Worm (Caenorhabditis elegans): Measurements from ENCODE around the gene sre-37.

Gene sre-37

DNA sequence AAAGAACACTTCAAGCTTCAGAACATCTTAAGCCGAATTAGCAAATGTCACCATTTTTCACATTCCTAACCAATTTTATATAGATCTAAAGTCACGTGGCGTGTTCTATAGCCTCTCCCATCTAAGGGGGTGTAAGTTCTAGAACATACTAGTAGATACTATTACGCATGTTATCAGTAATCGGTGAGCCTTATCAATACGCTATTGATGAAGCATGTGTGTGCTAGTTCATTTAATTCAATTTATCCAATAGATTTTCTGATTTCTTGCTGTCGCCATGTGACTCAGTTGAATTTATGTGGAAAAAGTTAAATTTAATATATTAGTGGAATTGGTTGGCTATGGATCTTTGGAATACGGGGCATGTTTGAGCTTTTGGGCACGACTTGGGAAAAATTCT, 40.9 kb downstream of the sre-37 start:
- no peak for TF ChIP-seq lim-6 (tag; optimal IDR thresholded peaks at IDR 0.05)
- no peak for TF ChIP-seq ama-1 (optimal IDR thresholded peaks at IDR 0.05)
- no peak for TF ChIP-seq nhr-11 (tag; optimal IDR thresholded peaks at IDR 0.05)

DNA sequence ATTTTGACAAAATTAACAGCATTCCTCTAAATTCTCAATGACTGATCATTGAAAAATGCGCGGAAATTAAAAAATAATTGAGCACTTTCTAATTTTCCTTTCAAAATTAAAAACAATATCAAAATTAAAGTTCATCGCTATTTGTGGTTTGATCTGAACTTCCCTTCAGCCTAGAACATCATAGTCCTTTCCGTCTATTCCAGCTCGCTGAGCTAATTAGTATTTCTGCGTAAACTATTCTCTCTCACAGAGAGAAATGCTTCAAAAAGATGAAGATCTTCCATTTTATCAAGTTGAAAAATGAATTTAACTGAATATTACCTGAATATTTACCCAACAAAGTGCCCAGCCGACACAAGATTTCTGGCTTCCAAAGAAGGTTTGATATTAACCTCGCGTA, 41.4 kb downstream of the sre-37 start, which contains the start of gene srh-68:
srh-68 (plus strand) TSS at position 301 of the 400 bp plus-strand sequence.
- no peak for TF ChIP-seq sox-2 (GFP tag; IDR thresholded peaks at IDR 0.05)
- TF ChIP-seq pha-2 (tag; optimal IDR thresholded peaks at IDR 0.05), result no peak
- no peak for TF ChIP-seq mec-3 (tag; optimal IDR thresholded peaks at IDR 0.05; ENCODE audit: borderline replicate concordance)
- no peak for TF ChIP-seq fkh-6 (tag; optimal IDR thresholded peaks at IDR 0.05)
- TF ChIP-seq ama-1 (optimal IDR thresholded peaks at IDR 0.05), result no peak
- TF ChIP-seq K02D7.2 (tag; optimal IDR thresholded peaks at IDR 0.05), result no peak
- no peak for TF ChIP-seq ceh-24 (tag; optimal IDR thresholded peaks at IDR 0.05)

DNA sequence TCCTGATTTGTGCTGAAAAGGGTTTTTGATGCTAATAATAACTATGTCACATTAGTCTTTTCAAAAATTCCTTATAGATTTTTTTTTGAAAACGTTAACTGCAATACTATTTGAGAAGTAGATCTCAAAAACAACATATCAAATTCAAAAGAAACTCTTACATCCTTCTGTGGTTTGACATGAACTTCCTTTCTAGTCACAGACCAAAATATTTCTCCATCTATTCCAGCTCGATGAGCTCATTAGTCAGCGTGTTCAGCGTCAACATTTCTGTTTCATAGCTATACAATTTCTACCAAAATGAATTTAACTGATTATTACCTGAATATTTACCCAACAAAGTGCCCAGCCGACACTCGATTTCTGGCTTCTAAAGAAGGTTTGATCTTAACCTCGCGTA, 43.0 kb downstream of the sre-37 start, which contains the start of gene srh-67:
srh-67 (plus strand) TSS at position 301 of the 400 bp plus-strand sequence.
- TF ChIP-seq pax-1 (tag; optimal IDR thresholded peaks at IDR 0.05) (no peak), che-1 (tag; optimal IDR thresholded peaks at IDR 0.05) (no peak), eyg-1 (tag; optimal IDR thresholded peaks at IDR 0.05) (no peak), ceh-22 (tag; optimal IDR thresholded peaks at IDR 0.05) (no peak), lin-11 (tag; optimal IDR thresholded peaks at IDR 0.05) (no peak), pat-9 (tag; optimal IDR thresholded peaks at IDR 0.05) (no peak), tbx-7 (tag; optimal IDR thresholded peaks at IDR 0.05) (no peak), gmeb-2 (tag; optimal IDR thresholded peaks at IDR 0.05) (no peak), dmd-4 (tag; optimal IDR thresholded peaks at IDR 0.05; ENCODE audit: borderline replicate concordance) (no peak), fax-1 (tag; optimal IDR thresholded peaks at IDR 0.05) (no peak), ahr-1 (tag; optimal IDR thresholded peaks at IDR 0.05) (no peak), ref-2 (tag; optimal IDR thresholded peaks at IDR 0.05) (no peak), elt-2 (tag; optimal IDR thresholded peaks at IDR 0.05) (no peak)

DNA sequence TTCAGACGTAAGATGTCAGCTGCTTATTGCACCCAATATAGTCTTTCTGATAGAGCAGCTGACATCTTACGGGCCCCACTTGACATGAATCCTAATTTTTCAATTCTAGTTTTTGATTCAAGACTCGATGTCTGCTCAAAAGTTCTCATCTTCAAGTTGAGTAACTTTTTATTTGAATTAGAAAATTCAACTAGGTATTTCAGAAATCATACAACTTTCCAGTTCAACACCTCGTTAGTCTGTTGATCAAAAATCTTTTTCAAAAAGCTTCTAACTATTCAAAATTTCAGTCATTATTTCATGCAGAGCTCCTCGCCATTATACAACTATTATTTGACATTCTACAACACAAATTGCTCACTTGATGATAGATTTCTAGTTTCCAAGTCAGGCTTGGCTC, 46.2 kb downstream of the sre-37 start, which contains the start of gene srh-73:
srh-73 (plus strand) TSS at position 301 of the 400 bp plus-strand sequence.
- TF ChIP-seq syd-9 (tag; optimal IDR thresholded peaks at IDR 0.05) (no peak), pax-1 (tag; optimal IDR thresholded peaks at IDR 0.05) (no peak), ceh-2 (tag; optimal IDR thresholded peaks at IDR 0.05) (no peak), che-1 (tag; optimal IDR thresholded peaks at IDR 0.05) (no peak), pros-1 (tag; optimal IDR thresholded peaks at IDR 0.05) (no peak), nhr-11 (tag; optimal IDR thresholded peaks at IDR 0.05) (no peak), ceh-48 (tag; optimal IDR thresholded peaks at IDR 0.05) (no peak), hlh-13 (GFP tag; optimal IDR thresholded peaks at IDR 0.05) (no peak), pha-2 (tag; optimal IDR thresholded peaks at IDR 0.05) (no peak), F13H6.1 (tag; optimal IDR thresholded peaks at IDR 0.05) (no peak), C08G9.2 (tag; optimal IDR thresholded peaks at IDR 0.05) (no peak), ceh-30 (tag; optimal IDR thresholded peaks at IDR 0.05) (no peak), ceh-18 (tag; optimal IDR thresholded peaks at IDR 0.05) (no peak)

DNA sequence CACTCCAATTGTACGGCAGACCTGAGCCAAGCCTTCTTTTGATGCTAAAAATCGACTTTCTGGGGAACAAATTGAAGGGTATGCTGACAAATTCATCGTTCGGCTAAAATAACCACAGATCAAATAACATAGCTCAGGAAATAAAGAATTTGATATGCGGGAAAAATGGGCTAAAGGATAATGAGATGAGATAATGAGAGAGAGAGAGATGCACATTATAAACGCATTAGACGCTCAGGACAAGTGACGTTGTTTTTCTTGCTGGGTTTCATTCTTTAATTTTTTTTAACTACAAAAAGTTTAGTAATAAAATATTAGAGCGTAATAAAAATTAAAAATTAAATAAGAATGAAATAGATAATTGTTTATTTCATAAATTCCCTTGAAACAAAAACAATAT, 49.0 kb downstream of the sre-37 start, which contains the start of gene srh-69:
srh-69 (minus strand) TSS at position 101 of the 400 bp plus-strand sequence.
- TF ChIP-seq nfya-1 (tag; optimal IDR thresholded peaks at IDR 0.05) (no peak), ceh-9 (tag; optimal IDR thresholded peaks at IDR 0.05) (no peak), madf-2 (tag; optimal IDR thresholded peaks at IDR 0.05) (no peak), sox-4 (tag; optimal IDR thresholded peaks at IDR 0.05) (no peak), F13H6.1 (tag; optimal IDR thresholded peaks at IDR 0.05) (no peak), Y22D7AL.16 (tag; optimal IDR thresholded peaks at IDR 0.05) (no peak), pqm-1 (tag; optimal IDR thresholded peaks at IDR 0.05) (no peak), fkh-10 (GFP tag; optimal IDR thresholded peaks at IDR 0.05) (no peak), ceh-2 (tag; optimal IDR thresholded peaks at IDR 0.05) (no peak), unc-55 (GFP tag; optimal IDR thresholded peaks at IDR 0.05) (no peak), nhr-11 (tag; optimal IDR thresholded peaks at IDR 0.05) (no peak), zip-5 (tag; optimal IDR thresholded peaks at IDR 0.05) (no peak), hlh-13 (GFP tag; optimal IDR thresholded peaks at IDR 0.05) (no peak)

Measured in whole organism, late embryonic.